Fruit fly (Drosophila melanogaster): ENCODE data around the gene CG4098.

Gene CG4098

DNA sequence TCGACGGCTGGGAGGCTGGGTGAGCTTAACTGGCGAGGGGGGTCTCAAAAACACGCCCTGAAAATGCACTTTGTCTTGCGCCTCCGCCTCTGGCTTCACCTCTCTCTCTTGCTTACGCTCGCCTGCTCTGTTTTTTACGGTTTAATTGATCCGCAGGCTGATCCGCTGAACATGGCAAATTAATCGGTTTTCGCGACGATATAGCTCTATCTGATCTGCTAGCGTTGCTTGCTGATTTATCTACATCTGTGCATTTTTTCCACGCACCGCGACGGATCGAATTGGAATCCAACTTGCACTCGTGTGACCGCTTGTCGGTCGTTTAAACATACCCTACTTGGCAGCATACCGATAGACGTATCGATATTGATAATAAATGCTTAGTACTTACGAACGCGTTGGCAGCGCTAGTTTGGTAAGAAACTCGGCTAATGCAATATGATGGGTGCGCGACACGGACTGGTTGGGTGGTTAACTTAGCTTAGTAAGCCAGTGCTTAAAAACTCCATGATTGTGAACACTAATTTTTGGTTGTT is 38.5 kb upstream of the CG4098 start, which contains the start of gene Abl (continued):
- TF ChIP-seq odd (GFP tag; optimal IDR thresholded peaks at IDR 0.05): no peak
- TF ChIP-seq Abd-B (GFP tag; optimal IDR thresholded peaks at IDR 0.05): peak; percentile 85
- peak; percentile 64; the same call in 1 of the 3 replicates for TF ChIP-seq CG11456 (GFP tag; IDR thresholded peaks at IDR 0.05)
- TF ChIP-seq hbn (GFP tag; IDR thresholded peaks at IDR 0.05; ENCODE audit: partially characterized antibody): peak; percentile 82
- peak; percentile 92 for TF ChIP-seq Jarid2 (GFP tag; optimal IDR thresholded peaks at IDR 0.05)
- no peak for TF ChIP-seq pan (optimal IDR thresholded peaks at IDR 0.05)
- TF ChIP-seq pan (GFP tag; optimal IDR thresholded peaks at IDR 0.05 in 1 of 2, IDR thresholded peaks at IDR 0.05 in 1 of 2): peak in 1 of 2 experiments; percentile 37
- TF ChIP-seq ewg (GFP tag; optimal IDR thresholded peaks at IDR 0.05): peak; percentile 29
- peak; percentile 97 for TF ChIP-seq HmgD (GFP tag; optimal IDR thresholded peaks at IDR 0.05)
- peak; percentile 95 for TF ChIP-seq gro (GFP tag; optimal IDR thresholded peaks at IDR 0.05)
- no peak for TF ChIP-seq CG13775 (GFP tag; optimal IDR thresholded peaks at IDR 0.05)
- TF ChIP-seq ftz-f1 (GFP tag; optimal IDR thresholded peaks at IDR 0.05): peak; percentile 72
- TF ChIP-seq Chrac-16 (GFP tag; optimal IDR thresholded peaks at IDR 0.05): peak; percentile 61
- no peak for TF ChIP-seq ham (GFP tag; IDR thresholded peaks at IDR 0.05)
- no peak for TF ChIP-seq CG15011 (GFP tag; optimal IDR thresholded peaks at IDR 0.05)
- TF ChIP-seq CG8089 (GFP tag; optimal IDR thresholded peaks at IDR 0.05): peak; percentile 39
- peak; percentile 69 for TF ChIP-seq ash1 (GFP tag; optimal IDR thresholded peaks at IDR 0.05)
- TF ChIP-seq CG30431 (GFP tag; optimal IDR thresholded peaks at IDR 0.05): no peak
- TF ChIP-seq CG15601 (tag; optimal IDR thresholded peaks at IDR 0.05): peak; percentile 80
- TF ChIP-seq dpn (GFP tag; optimal IDR thresholded peaks at IDR 0.05): peak; percentile 81 to 84
- TF ChIP-seq Dfd (GFP tag; optimal IDR thresholded peaks at IDR 0.05): no peak
- TF ChIP-seq C15 (GFP tag; IDR thresholded peaks at IDR 0.05): no peak
- TF ChIP-seq usp (GFP tag; optimal IDR thresholded peaks at IDR 0.05): no peak
- TF ChIP-seq NK7.1 (GFP tag; optimal IDR thresholded peaks at IDR 0.05): peak; percentile 60
- TF ChIP-seq CG11696 (GFP tag; IDR thresholded peaks at IDR 0.05): no peak
- TF ChIP-seq Ravus (GFP tag; IDR thresholded peaks at IDR 0.05): no peak
- TF ChIP-seq fd102C (GFP tag; optimal IDR thresholded peaks at IDR 0.05): no peak
- TF ChIP-seq ab (GFP tag; optimal IDR thresholded peaks at IDR 0.05): peak; percentile 10
- TF ChIP-seq Sox102F (GFP tag; optimal IDR thresholded peaks at IDR 0.05): peak; percentile 19
- TF ChIP-seq chm (GFP tag; IDR thresholded peaks at IDR 0.05): peak; percentile 77; the same call in 1 of the 2 replicates
- TF ChIP-seq HmgZ (tag; optimal IDR thresholded peaks at IDR 0.05): peak; percentile 94
- peak; percentile 76 for TF ChIP-seq Dip3 (GFP tag; optimal IDR thresholded peaks at IDR 0.05)
- no peak for TF ChIP-seq CG4730 (GFP tag; IDR thresholded peaks at IDR 0.05)
- TF ChIP-seq CG14965 (GFP tag; optimal IDR thresholded peaks at IDR 0.05; ENCODE audit: borderline replicate concordance): peak; percentile 23
- TF ChIP-seq CG2116 (GFP tag; optimal IDR thresholded peaks at IDR 0.05): peak; percentile 88
- TF ChIP-seq B-H1 (GFP tag; IDR thresholded peaks at IDR 0.05): 0 out of 3 replicates have a peak, but pooled peaks have one; percentile 20
- TF ChIP-seq Fer2 (tag; optimal IDR thresholded peaks at IDR 0.05): no peak
- peak in 1 of 2 experiments; percentile 32 for TF ChIP-seq Eip74EF (GFP tag; optimal IDR thresholded peaks at IDR 0.05)
- peak; percentile 93 for TF ChIP-seq Dref (GFP tag; IDR thresholded peaks at IDR 0.05)
- peak; percentile 54; the same call in 1 of the 3 replicates for TF ChIP-seq CG2199 (GFP tag; IDR thresholded peaks at IDR 0.05)
- TF ChIP-seq Trl (optimal IDR thresholded peaks at IDR 0.05): no peak
- peak; percentile 87 for TF ChIP-seq Trl (GFP tag; optimal IDR thresholded peaks at IDR 0.05)
- no peak for TF ChIP-seq tio (GFP tag; optimal IDR thresholded peaks at IDR 0.05)
- TF ChIP-seq shn (GFP tag; optimal IDR thresholded peaks at IDR 0.05): peak; percentile 68
- peak; percentile 56; the same call in 1 of the 2 replicates for TF ChIP-seq CG6272 (GFP tag; IDR thresholded peaks at IDR 0.05)
- TF ChIP-seq gem (tag; optimal IDR thresholded peaks at IDR 0.05): peak; percentile 35
- TF ChIP-seq CG14014 (GFP tag; IDR thresholded peaks at IDR 0.05): peak; percentile 47; the same call in 1 of the 2 replicates
- TF ChIP-seq CG4282 (GFP tag; optimal IDR thresholded peaks at IDR 0.05): peak; percentile 92
- peak; percentile 82 for TF ChIP-seq MBD-R2 (GFP tag; IDR thresholded peaks at IDR 0.05)
- TF ChIP-seq gsb (GFP tag; IDR thresholded peaks at IDR 0.05): no peak
- no peak for TF ChIP-seq GATAe (GFP tag; conservative IDR thresholded peaks at IDR 0.05)
